Fruit fly (Drosophila melanogaster) whole organism, embryonic: Measurements from ENCODE around the gene CG10993.

Experiments
- Atf-2 ChIP-seq: fragments of 200-800 bp; sonication (Bioruptor generic); optimal IDR thresholded peaks from 2 replicates; lab custom pipeline; 2016; ENCODE audit warnings: missing biosample characterization, missing genetic modification characterization
- CG10321 ChIP-seq: fragments of 200-800 bp; sonication (Bioruptor generic); IDR thresholded peaks from 2 replicates; pipeline ENCODE4 v1.3.6; 2022; ENCODE audit warnings: missing biosample characterization, missing genetic modification characterization
- CG10959 ChIP-seq: fragments of 200-800 bp; sonication (Bioruptor generic); IDR thresholded peaks from 2 replicates; pipeline ENCODE4 v1.3.6; 2022; ENCODE audit warnings: missing biosample characterization, missing genetic modification characterization
- CG11085 ChIP-seq: fragments of 200-800 bp; sonication (Bioruptor generic); IDR thresholded peaks from 2 replicates; pipeline ENCODE4 v1.3.6; 2022; ENCODE audit warnings: missing biosample characterization, missing genetic modification characterization
- CG11456 ChIP-seq: fragments of 200-800 bp; sonication (Bioruptor generic); IDR thresholded peaks from 3 replicates; pipeline ENCODE4 v1.3.6; 2022; ENCODE audit warnings: missing biosample characterization, missing genetic modification characterization
- CG12071 ChIP-seq: fragments of 200-800 bp; sonication (Bioruptor generic); optimal IDR thresholded peaks from 3 replicates; lab custom pipeline; 2018; ENCODE audit warnings: missing biosample characterization, mild to moderate bottlenecking, missing genetic modification characterization
- CG1529 ChIP-seq: fragments of 200-800 bp; sonication (Bioruptor generic); optimal IDR thresholded peaks from 3 replicates; lab custom pipeline; 2018; ENCODE audit warnings: missing biosample characterization, missing genetic modification characterization
- CG15479 ChIP-seq: fragments of 200-800 bp; sonication (Bioruptor generic); optimal IDR thresholded peaks from 3 replicates; lab custom pipeline; 2019; ENCODE audit warnings: missing biosample characterization, mild to moderate bottlenecking, missing genetic modification characterization, moderate library complexity
- CG17385 ChIP-seq: fragments of 200-800 bp; sonication (Bioruptor generic); optimal IDR thresholded peaks from 3 replicates; lab custom pipeline; 2018; ENCODE audit warnings: missing biosample characterization, mild to moderate bottlenecking, missing genetic modification characterization
- CG2120 ChIP-seq: fragments of 200-800 bp; sonication (Bioruptor generic); optimal IDR thresholded peaks from 3 replicates; lab custom pipeline; 2016; ENCODE audit warnings: missing biosample characterization, missing genetic modification characterization
- CG2199 ChIP-seq: fragments of 200-800 bp; sonication (Bioruptor generic); IDR thresholded peaks from 3 replicates; pipeline ENCODE4 v1.3.6; 2022; ENCODE audit warnings: missing biosample characterization, missing genetic modification characterization
- CG4282 ChIP-seq: fragments of 200-800 bp; sonication (Bioruptor generic); optimal IDR thresholded peaks from 2 replicates; lab custom pipeline; 2016; ENCODE audit warnings: missing biosample characterization, missing genetic modification characterization
- CG4730 ChIP-seq: fragments of 200-800 bp; sonication (Bioruptor generic); IDR thresholded peaks from 2 replicates; pipeline ENCODE4 v1.3.6; 2022; ENCODE audit warnings: missing biosample characterization, missing genetic modification characterization
- CG5245 ChIP-seq: fragments of 200-800 bp; sonication (Bioruptor generic); optimal IDR thresholded peaks from 3 replicates; lab custom pipeline; 2016; ENCODE audit warnings: missing biosample characterization, missing genetic modification characterization
- CG6683 ChIP-seq: fragments of 200-800 bp; sonication (Bioruptor generic); optimal IDR thresholded peaks from 2 replicates; lab custom pipeline; 2017; ENCODE audit warnings: missing biosample characterization, mild to moderate bottlenecking, missing genetic modification characterization, missing genetic modification reagents
- CG7357 ChIP-seq: fragments of 200-800 bp; sonication (Bioruptor generic); IDR thresholded peaks from 3 replicates; pipeline ENCODE4 v1.3.6; 2022; ENCODE audit warnings: missing biosample characterization, missing genetic modification characterization
- CG7928 ChIP-seq: fragments of 200-800 bp; sonication (Bioruptor generic); optimal IDR thresholded peaks from 2 replicates; lab custom pipeline; 2017; ENCODE audit warnings: missing biosample characterization, mild to moderate bottlenecking, missing genetic modification characterization
- CG7963 ChIP-seq: fragments of 200-800 bp; sonication (Bioruptor generic); IDR thresholded peaks from 3 replicates; pipeline ENCODE4 v1.3.6; 2022; ENCODE audit warnings: missing biosample characterization, missing genetic modification characterization; ENCODE audit not compliant: partially characterized antibody
- CG8290 ChIP-seq, 3 experiments: fragments of 200-800 bp; sonication (Bioruptor generic); optimal IDR thresholded peaks; 2 replicates each; lab custom pipeline; 2016 to 2019; ENCODE audit warnings: missing biosample characterization in 3 of 3, missing genetic modification characterization in 3 of 3, mild to moderate bottlenecking in 2 of 3, moderate library complexity in 1 of 3
- CG8478 ChIP-seq: fragments of >200 bp; optimal IDR thresholded peaks from 2 replicates; lab custom pipeline; 2018
- D19A ChIP-seq: fragments of 200-800 bp; optimal IDR thresholded peaks from 3 replicates; lab custom pipeline; 2019; ENCODE audit warnings: missing biosample characterization, mild to moderate bottlenecking, missing genetic modification characterization, moderate library complexity
- E2f1 ChIP-seq: fragments of 200-800 bp; sonication (Bioruptor generic); IDR thresholded peaks from 2 replicates; pipeline ENCODE4 v1.3.6; 2022; ENCODE audit warnings: missing biosample characterization, missing genetic modification characterization
- E2f2 ChIP-seq: fragments of 200-800 bp; sonication (Bioruptor generic); IDR thresholded peaks from 2 replicates; pipeline ENCODE4 v1.3.6; 2022; ENCODE audit warnings: missing biosample characterization, missing genetic modification characterization
- H15 ChIP-seq: fragments of 200-800 bp; sonication (Bioruptor generic); IDR thresholded peaks from 3 replicates; pipeline ENCODE4 v1.3.6; 2022; ENCODE audit warnings: missing biosample characterization, missing genetic modification characterization
- Hmr ChIP-seq: fragments of 200-800 bp; sonication (Bioruptor generic); optimal IDR thresholded peaks from 3 replicates; lab custom pipeline; 2017; ENCODE audit warnings: mild to moderate bottlenecking, missing biosample characterization, missing genetic modification reagents, missing genetic modification characterization
- Kr ChIP-seq: fragments of 200-800 bp; sonication (Bioruptor generic); optimal IDR thresholded peaks from 2 replicates; lab custom pipeline; 2017; ENCODE audit warnings: missing biosample characterization, mild to moderate bottlenecking, missing genetic modification characterization
- Mes4 ChIP-seq: fragments of 200-800 bp; sonication (Bioruptor generic); optimal IDR thresholded peaks from 2 replicates; lab custom pipeline; 2016; ENCODE audit warnings: missing biosample characterization, missing genetic modification characterization
- Poxn ChIP-seq: fragments of 200-800 bp; sonication (Bioruptor generic); IDR thresholded peaks from 2 replicates; pipeline ENCODE4 v1.3.6; 2022; ENCODE audit warnings: missing biosample characterization, missing genetic modification characterization
- Scr ChIP-seq: fragments of 200-800 bp; sonication (Bioruptor generic); IDR thresholded peaks from 2 replicates; pipeline ENCODE4 v1.3.6; 2022; ENCODE audit warnings: missing biosample characterization, missing genetic modification characterization; ENCODE audit not compliant: partially characterized antibody
- TFAM ChIP-seq: fragments of 200-800 bp; sonication (Bioruptor generic); optimal IDR thresholded peaks from 2 replicates; lab custom pipeline; 2017; ENCODE audit warnings: missing biosample characterization, missing genetic modification characterization, inconsistent platforms
- Xbp1 ChIP-seq: fragments of 200-800 bp; sonication (Bioruptor generic); optimal IDR thresholded peaks from 3 replicates; lab custom pipeline; 2016; ENCODE audit warnings: missing biosample characterization, mild to moderate bottlenecking, missing genetic modification characterization
- br ChIP-seq: fragments of >200 bp; optimal IDR thresholded peaks from 2 replicates; lab custom pipeline; 2017
- cato ChIP-seq: fragments of 200-800 bp; sonication (Bioruptor generic); optimal IDR thresholded peaks from 2 replicates; lab custom pipeline; 2016; ENCODE audit warnings: missing biosample characterization, missing genetic modification characterization, borderline replicate concordance
- caup ChIP-seq: fragments of 200-800 bp; sonication (Bioruptor generic); optimal IDR thresholded peaks from 3 replicates; lab custom pipeline; 2017; ENCODE audit warnings: missing biosample characterization, mild to moderate bottlenecking, missing genetic modification characterization, moderate library complexity; ENCODE audit not compliant: severe bottlenecking
- ci ChIP-seq: fragments of 200-800 bp; sonication (Bioruptor generic); IDR thresholded peaks from 3 replicates; pipeline ENCODE4 v1.3.6; 2022; ENCODE audit warnings: missing biosample characterization, missing genetic modification characterization
- dimm ChIP-seq: fragments of 200-800 bp; sonication (Bioruptor generic); IDR thresholded peaks from 2 replicates; pipeline ENCODE4 v1.3.6; 2022; ENCODE audit warnings: missing biosample characterization, missing genetic modification characterization
- dmrt99B ChIP-seq: fragments of 200-800 bp; sonication (Bioruptor generic); optimal IDR thresholded peaks from 2 replicates; lab custom pipeline; 2018; ENCODE audit warnings: missing biosample characterization, mild to moderate bottlenecking, missing genetic modification characterization, moderate library complexity
- fd96Cb ChIP-seq: fragments of 200-800 bp; sonication (Bioruptor generic); optimal IDR thresholded peaks from 2 replicates; lab custom pipeline; 2018; ENCODE audit warnings: missing biosample characterization, mild to moderate bottlenecking, missing genetic modification characterization, moderate library complexity
- fru ChIP-seq: fragments of >200 bp; optimal IDR thresholded peaks from 2 replicates; lab custom pipeline; 2017
- ftz-f1 ChIP-seq: fragments of 200-800 bp; sonication (Bioruptor generic); optimal IDR thresholded peaks from 2 replicates; lab custom pipeline; 2016; ENCODE audit warnings: missing biosample characterization, missing genetic modification characterization
- fu2 ChIP-seq: fragments of 200-800 bp; sonication (Bioruptor generic); optimal IDR thresholded peaks from 2 replicates; lab custom pipeline; 2016; ENCODE audit warnings: missing biosample characterization, missing genetic modification characterization
- grau ChIP-seq: fragments of 200-800 bp; optimal IDR thresholded peaks from 3 replicates; lab custom pipeline; 2019; ENCODE audit warnings: missing biosample characterization, mild to moderate bottlenecking, missing genetic modification characterization, moderate library complexity
- hb ChIP-seq: fragments of 200-800 bp; sonication (Bioruptor generic); IDR thresholded peaks from 3 replicates; pipeline ENCODE4 v1.3.6; 2022; ENCODE audit warnings: missing biosample characterization, missing genetic modification characterization; ENCODE audit not compliant: partially characterized antibody
- klu ChIP-seq: fragments of 200-800 bp; sonication (Bioruptor generic); IDR thresholded peaks from 2 replicates; pipeline ENCODE4 v1.3.6; 2022; ENCODE audit warnings: missing biosample characterization, missing genetic modification characterization
- lola ChIP-seq, 3 experiments: fragments of >200 bp in 2 of 3; fragments of 200-800 bp in 1 of 3; sonication (Bioruptor generic) in 1 of 3; optimal IDR thresholded peaks; 2 replicates each; lab custom pipeline; 2017 to 2019; ENCODE audit warnings: missing biosample characterization in 3 of 3, missing genetic modification characterization in 3 of 3, mild to moderate bottlenecking in 1 of 3, moderate library complexity in 1 of 3
- nmo ChIP-seq: fragments of 200-800 bp; sonication (Bioruptor generic); optimal IDR thresholded peaks from 2 replicates; lab custom pipeline; 2018; ENCODE audit warnings: missing biosample characterization, mild to moderate bottlenecking, missing genetic modification characterization, moderate library complexity
- ranshi ChIP-seq: fragments of 200-800 bp; sonication (Bioruptor generic); IDR thresholded peaks from 2 replicates; pipeline ENCODE4 v1.3.6; 2022; ENCODE audit warnings: missing biosample characterization, missing genetic modification characterization
- sc ChIP-seq, 3 experiments: fragments of >200 bp in 2 of 3; fragments of 200-800 bp in 1 of 3; sonication (Bioruptor generic) in 1 of 3; optimal IDR thresholded peaks; 2 replicates in 2 of 3; 3 replicates in 1 of 3; lab custom pipeline; 2017; ENCODE audit warnings: mild to moderate bottlenecking in 1 of 3, missing biosample characterization in 1 of 3, missing genetic modification characterization in 1 of 3, missing genetic modification reagents in 1 of 3
- so ChIP-seq: fragments of 200-800 bp; sonication (Bioruptor generic); IDR thresholded peaks from 3 replicates; pipeline ENCODE4 v1.3.6; 2022; ENCODE audit warnings: missing biosample characterization, missing genetic modification characterization
- unpg ChIP-seq: fragments of 200-800 bp; sonication (Bioruptor generic); optimal IDR thresholded peaks from 3 replicates; lab custom pipeline; 2018; ENCODE audit warnings: missing biosample characterization, mild to moderate bottlenecking, missing genetic modification characterization, moderate library complexity
- wor ChIP-seq: fragments of 200-800 bp; sonication (Bioruptor generic); IDR thresholded peaks from 2 replicates; pipeline ENCODE4 v1.3.6; 2022; ENCODE audit warnings: missing biosample characterization, missing genetic modification characterization

Gene CG10993

DNA sequence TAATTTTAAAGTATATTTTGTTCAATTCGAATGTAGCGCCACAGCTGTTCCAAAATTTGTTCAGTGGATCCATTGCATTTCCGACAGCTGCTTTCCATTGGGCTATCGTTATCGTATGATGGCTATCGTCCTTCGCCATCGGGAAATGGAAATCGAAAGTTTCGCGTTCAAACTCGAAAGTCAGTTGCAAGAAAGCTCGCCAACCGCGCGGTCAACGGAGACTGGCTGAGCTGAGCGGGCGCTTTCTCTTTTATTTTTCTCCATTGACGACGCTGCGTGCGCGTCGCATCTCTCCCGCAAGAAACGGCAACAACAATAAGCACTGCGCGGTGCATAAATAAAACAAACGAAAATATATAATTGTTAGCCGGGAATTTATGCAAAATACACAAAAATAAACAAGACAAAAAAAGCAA is 7.4 kb downstream of the CG10993 start, which contains the start of gene inaE (continued):
- TF ChIP-seq CG4282 (no peak), cato (GFP tag; lab: Kevin White, UChicago) (no peak), D19A (tag; lab: Kevin White, UChicago) (peak; percentile 3), Mes4 (GFP tag; lab: Kevin White, UChicago) (no peak), fd96Cb (no peak), CG15479 (GFP tag; lab: Kevin White, UChicago) (no peak), so (GFP tag; lab: Robert Waterston, UW) (no peak), Xbp1 (GFP tag; lab: Kevin White, UChicago) (no peak), E2f2 (GFP tag; lab: Robert Waterston, UW) (peak; percentile 92), fru (lab: Kevin White, UChicago) (no peak), dmrt99B (no peak), br (lab: Kevin White, UChicago) (no peak), grau (tag; lab: Kevin White, UChicago) (peak; percentile 6), CG4730 (GFP tag; lab: Robert Waterston, UW) (no peak), CG11085 (GFP tag; lab: Robert Waterston, UW) (no peak), wor (GFP tag; lab: Robert Waterston, UW) (no peak), lola (GFP tag; optimal IDR thresholded peaks at IDR 0.05; lab: Kevin White, UChicago) (peak in 1 of 3 experiments; percentile 79), Hmr (no peak), unpg (GFP tag; lab: Kevin White, UChicago) (no peak), ranshi (no peak; the same call in 1 of the 2 replicates), Poxn (GFP tag; lab: Robert Waterston, UW) (no peak), E2f1 (GFP tag; lab: Robert Waterston, UW) (no peak), Kr (no peak), nmo (GFP tag; lab: Kevin White, UChicago) (no peak), CG12071 (GFP tag; lab: Kevin White, UChicago) (no peak), TFAM (GFP tag; lab: Kevin White, UChicago) (no peak), CG10321 (GFP tag; lab: Robert Waterston, UW) (no peak), CG10959 (GFP tag; lab: Robert Waterston, UW) (no peak), CG6683 (no peak), CG7963 (GFP tag; lab: Robert Waterston, UW) (0 out of 3 replicates have a peak, but pooled peaks have one; percentile 36), CG7357 (peak; percentile 93), CG17385 (no peak), fu2 (GFP tag; lab: Kevin White, UChicago) (no peak), CG11456 (GFP tag; lab: Robert Waterston, UW) (no peak), klu (GFP tag; lab: Robert Waterston, UW) (no peak), CG7928 (GFP tag; lab: Kevin White, UChicago) (no peak), hb (peak; percentile 29; the same call in 1 of the 3 replicates), ftz-f1 (GFP tag; lab: Kevin White, UChicago) (peak; percentile 88), dimm (no peak), sc (optimal IDR thresholded peaks at IDR 0.05; lab: Kevin White, UChicago) (no peak), sc (GFP tag; optimal IDR thresholded peaks at IDR 0.05; lab: Kevin White, UChicago) (no peak), Scr (GFP tag; lab: Robert Waterston, UW) (peak; percentile 41), CG1529 (GFP tag; lab: Kevin White, UChicago) (no peak), caup (no peak), CG8290 (GFP tag; optimal IDR thresholded peaks at IDR 0.05; lab: Kevin White, UChicago) (no peak), CG8290 (tag; optimal IDR thresholded peaks at IDR 0.05; lab: Kevin White, UChicago) (peak in 1 of 2 experiments; percentile 63), CG2120 (GFP tag; lab: Kevin White, UChicago) (no peak), H15 (GFP tag; lab: Robert Waterston, UW) (no peak), CG8478 (lab: Kevin White, UChicago) (no peak), ci (GFP tag; lab: Robert Waterston, UW) (no peak; the same call in 2 of the 3 replicates), CG2199 (no peak), Atf-2 (no peak), CG5245 (no peak)
